Worm (Caenorhabditis elegans): ENCODE results near the gene syx-18.

The syx-18 gene

DNA sequence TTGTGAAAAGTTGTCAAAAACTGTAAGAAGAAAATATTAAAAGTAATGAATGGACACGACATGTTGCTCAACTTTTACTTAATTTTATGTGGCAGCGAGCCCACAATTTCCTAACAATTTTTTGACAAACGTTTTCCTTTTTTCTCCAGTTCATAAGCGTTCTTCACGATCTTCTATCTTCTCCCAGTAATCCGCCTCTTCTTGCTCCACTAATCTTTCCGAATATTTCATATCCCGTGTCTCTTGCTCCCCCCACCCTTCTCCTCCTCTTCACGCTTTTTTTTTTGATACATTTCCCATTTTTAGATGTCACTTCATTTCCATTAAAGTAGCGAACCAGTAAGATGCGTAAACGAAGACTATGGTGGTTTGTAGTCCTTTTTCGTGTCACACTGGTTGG lies 22.3 kb downstream of the syx-18 start, which contains the start of gene scd-2:
TSS of gene scd-2 (plus strand) at position 301 of the 400 bp plus-strand sequence.
- no peak for TF ChIP-seq sptf-1 (tag; optimal IDR thresholded peaks at IDR 0.05)

DNA sequence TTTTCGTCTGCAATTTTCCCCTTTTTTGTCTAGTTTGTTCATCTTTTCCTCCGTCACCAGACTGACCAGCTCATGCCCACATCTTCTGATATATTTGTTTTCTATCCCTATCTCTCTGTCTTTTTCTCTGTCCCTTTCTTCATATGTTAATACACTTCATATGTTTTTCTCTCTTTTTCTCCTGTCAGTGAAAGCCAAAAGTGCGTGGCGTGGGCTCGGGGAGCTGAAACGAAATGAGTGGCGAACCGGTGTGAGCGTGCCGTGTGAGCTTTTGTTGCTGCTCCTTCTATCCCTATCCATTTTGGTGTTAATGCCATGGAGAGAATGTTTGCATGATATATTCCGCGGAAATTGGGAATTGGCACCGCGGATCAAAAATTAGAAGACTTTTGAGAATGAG lies 23.4 kb downstream of the syx-18 start:
- no peak for TF ChIP-seq bed-3 (GFP tag; optimal IDR thresholded peaks at IDR 0.05)

- no peak for TF ChIP-seq nhr-28 (tag; optimal IDR thresholded peaks at IDR 0.05)
- TF ChIP-seq cnd-1 (tag; optimal IDR thresholded peaks at IDR 0.05): no peak
- TF ChIP-seq nhr-237 (tag; optimal IDR thresholded peaks at IDR 0.05): no peak
- no peak for TF ChIP-seq nhr-12 (tag; optimal IDR thresholded peaks at IDR 0.05)
- TF ChIP-seq blmp-1 (tag; optimal IDR thresholded peaks at IDR 0.05): no peak
- TF ChIP-seq snpc-4 (tag; optimal IDR thresholded peaks at IDR 0.05): no peak
- TF ChIP-seq unc-39 (tag; optimal IDR thresholded peaks at IDR 0.05): no peak
- TF ChIP-seq lsy-2 (tag; optimal IDR thresholded peaks at IDR 0.05): no peak
- no peak for TF ChIP-seq elt-1 (tag; optimal IDR thresholded peaks at IDR 0.05; ENCODE audit: borderline replicate concordance, insufficient read depth)
- no peak for TF ChIP-seq mab-5 (tag; optimal IDR thresholded peaks at IDR 0.05)
- TF ChIP-seq elt-3 (tag; optimal IDR thresholded peaks at IDR 0.05): no peak
- TF ChIP-seq drap-1 (GFP tag; optimal IDR thresholded peaks at IDR 0.05): no peak
- no peak for TF ChIP-seq ceh-83 (GFP tag; optimal IDR thresholded peaks at IDR 0.05)
- no peak for TF ChIP-seq hlh-1 (tag; optimal IDR thresholded peaks at IDR 0.05)
- TF ChIP-seq pha-4 (tag; optimal IDR thresholded peaks at IDR 0.05): no peak
- no peak for TF ChIP-seq ztf-11 (tag; optimal IDR thresholded peaks at IDR 0.05)
- no peak for TF ChIP-seq lin-32 (GFP tag; optimal IDR thresholded peaks at IDR 0.05)
- TF ChIP-seq M03D4.4 (tag; optimal IDR thresholded peaks at IDR 0.05): no peak
- no peak for TF ChIP-seq ham-2 (GFP tag; optimal IDR thresholded peaks at IDR 0.05)
- no peak for TF ChIP-seq zip-8 (tag; optimal IDR thresholded peaks at IDR 0.05)
These were observed 24.5 kb downstream of the syx-18 start for ce11 chrV:6630769-6631168.

ce11 chrV:6626244-6626643 lies 29.0 kb downstream of the syx-18 start, which contains the start of gene ppt-1:
TSS of gene ppt-1 (minus strand) at chrV:6626344.
- TF ChIP-seq M03D4.4 (tag; optimal IDR thresholded peaks at IDR 0.05): no peak
- no peak for TF ChIP-seq flh-1 (GFP tag; optimal IDR thresholded peaks at IDR 0.05)
- no peak for TF ChIP-seq sptf-1 (tag; optimal IDR thresholded peaks at IDR 0.05)
- TF ChIP-seq tbx-8 (GFP tag; optimal IDR thresholded peaks at IDR 0.05): no peak
- no peak for TF ChIP-seq drap-1 (GFP tag; optimal IDR thresholded peaks at IDR 0.05)
- no peak for TF ChIP-seq mep-1 (tag; optimal IDR thresholded peaks at IDR 0.05)
- no peak for TF ChIP-seq elt-1 (tag; optimal IDR thresholded peaks at IDR 0.05; ENCODE audit: borderline replicate concordance, insufficient read depth)
- TF ChIP-seq sem-2 (GFP tag; optimal IDR thresholded peaks at IDR 0.05): no peak
- no peak for TF ChIP-seq mls-2 (tag; optimal IDR thresholded peaks at IDR 0.05)
- TF ChIP-seq lin-13 (tag; optimal IDR thresholded peaks at IDR 0.05): no peak
- no peak for TF ChIP-seq nhr-2 (tag; optimal IDR thresholded peaks at IDR 0.05)

- no peak for TF ChIP-seq lsy-2 (tag; optimal IDR thresholded peaks at IDR 0.05)
- no peak for TF ChIP-seq unc-62 (GFP tag; optimal IDR thresholded peaks at IDR 0.05)
- no peak for TF ChIP-seq nhr-28 (tag; optimal IDR thresholded peaks at IDR 0.05)
- no peak for TF ChIP-seq tbx-8 (GFP tag; optimal IDR thresholded peaks at IDR 0.05)
- no peak for TF ChIP-seq flh-1 (GFP tag; optimal IDR thresholded peaks at IDR 0.05)
- no peak for TF ChIP-seq zip-8 (tag; optimal IDR thresholded peaks at IDR 0.05)
- no peak for TF ChIP-seq mls-2 (tag; optimal IDR thresholded peaks at IDR 0.05)
- TF ChIP-seq blmp-1 (tag; optimal IDR thresholded peaks at IDR 0.05): no peak
- TF ChIP-seq lin-32 (GFP tag; optimal IDR thresholded peaks at IDR 0.05): no peak
- TF ChIP-seq cnd-1 (tag; optimal IDR thresholded peaks at IDR 0.05): no peak
- no peak for TF ChIP-seq ceh-83 (GFP tag; optimal IDR thresholded peaks at IDR 0.05)
- TF ChIP-seq snpc-4 (tag; optimal IDR thresholded peaks at IDR 0.05): no peak
- no peak for TF ChIP-seq bed-3 (GFP tag; optimal IDR thresholded peaks at IDR 0.05)
- TF ChIP-seq nhr-76 (tag; optimal IDR thresholded peaks at IDR 0.05): no peak
- no peak for TF ChIP-seq ceh-39 (tag; optimal IDR thresholded peaks at IDR 0.05)
These were observed 33.4 kb downstream of the syx-18 start, which contains the start of gene nhr-37 for ce11 chrV:6621894-6622293. TSS of gene nhr-37 (plus strand) at chrV:6622194.

DNA sequence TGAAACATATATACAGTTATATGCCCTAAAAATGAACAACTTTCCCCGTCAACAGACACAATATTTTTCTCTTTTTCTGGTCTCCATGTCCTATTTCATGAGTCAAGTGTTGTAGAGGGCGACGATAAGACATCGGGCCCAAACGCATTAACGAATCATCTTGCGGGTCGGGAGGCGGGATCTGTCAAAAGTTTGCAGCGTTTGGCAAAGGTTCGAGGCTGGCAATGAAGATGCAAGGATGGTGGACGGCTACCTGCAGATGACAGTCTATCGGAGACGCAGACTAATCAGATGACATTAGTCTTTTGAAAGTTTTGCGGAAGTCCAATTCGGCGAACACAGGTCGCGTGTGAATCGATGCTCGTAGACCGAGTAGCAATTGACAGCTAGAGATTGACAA lies 34.4 kb downstream of the syx-18 start:
- TF ChIP-seq drap-1 (GFP tag; optimal IDR thresholded peaks at IDR 0.05) (no peak), cnd-1 (tag; optimal IDR thresholded peaks at IDR 0.05) (no peak), hlh-1 (tag; optimal IDR thresholded peaks at IDR 0.05) (no peak), flh-1 (GFP tag; optimal IDR thresholded peaks at IDR 0.05) (no peak), ztf-11 (tag; optimal IDR thresholded peaks at IDR 0.05) (no peak), ceh-43 (GFP tag; optimal IDR thresholded peaks at IDR 0.05) (no peak), ces-1 (GFP tag; optimal IDR thresholded peaks at IDR 0.05) (no peak), lin-32 (GFP tag; optimal IDR thresholded peaks at IDR 0.05) (no peak), M03D4.4 (tag; optimal IDR thresholded peaks at IDR 0.05) (no peak), mab-5 (tag; optimal IDR thresholded peaks at IDR 0.05) (no peak), mls-2 (tag; optimal IDR thresholded peaks at IDR 0.05) (no peak), ceh-83 (GFP tag; optimal IDR thresholded peaks at IDR 0.05) (no peak)

Data from whole organism, mixed stage, embryonic.